Fruit fly (Drosophila melanogaster) whole organism, embryonic: ENCODE measurements around the gene Ada1-2.

ENCODE experiments used
- Antp ChIP-seq: fragments of 200-800 bp; sonication (Bioruptor generic); optimal IDR thresholded peaks from 3 replicates; lab custom pipeline; 2016; ENCODE audit warnings: missing biosample characterization, missing genetic modification characterization
- Bteb2 ChIP-seq: fragments of 200-800 bp; sonication (Bioruptor generic); optimal IDR thresholded peaks from 2 replicates; lab custom pipeline; 2016; ENCODE audit warnings: missing biosample characterization, missing genetic modification characterization
- C15 ChIP-seq: fragments of 200-800 bp; sonication (Bioruptor generic); IDR thresholded peaks from 3 replicates; pipeline ENCODE4 v1.3.6; 2022; ENCODE audit warnings: missing biosample characterization, missing genetic modification characterization
- CG10274 ChIP-seq: fragments of 200-800 bp; sonication (Bioruptor generic); optimal IDR thresholded peaks from 3 replicates; lab custom pipeline; 2017; ENCODE audit warnings: missing biosample characterization, mild to moderate bottlenecking, missing genetic modification characterization
- CG10431 ChIP-seq: fragments of 200-800 bp; sonication (Bioruptor generic); optimal IDR thresholded peaks from 3 replicates; lab custom pipeline; 2018; ENCODE audit warnings: missing biosample characterization, mild to moderate bottlenecking, missing genetic modification characterization
- CG13296 ChIP-seq: fragments of 200-800 bp; sonication (Bioruptor generic); optimal IDR thresholded peaks from 3 replicates; lab custom pipeline; 2018; ENCODE audit warnings: missing biosample characterization, mild to moderate bottlenecking, missing genetic modification characterization
- CG14965 ChIP-seq: fragments of 200-800 bp; sonication (Bioruptor generic); optimal IDR thresholded peaks from 2 replicates; lab custom pipeline; 2016; ENCODE audit warnings: missing biosample characterization, missing genetic modification characterization, borderline replicate concordance
- CG15011 ChIP-seq: fragments of 200-800 bp; sonication (Bioruptor generic); optimal IDR thresholded peaks from 3 replicates; lab custom pipeline; 2018; ENCODE audit warnings: missing biosample characterization, mild to moderate bottlenecking, missing genetic modification characterization
- CG15479 ChIP-seq: fragments of 200-800 bp; sonication (Bioruptor generic); optimal IDR thresholded peaks from 3 replicates; lab custom pipeline; 2019; ENCODE audit warnings: missing biosample characterization, mild to moderate bottlenecking, missing genetic modification characterization, moderate library complexity
- CG1602 ChIP-seq: fragments of 200-800 bp; sonication (Bioruptor generic); optimal IDR thresholded peaks from 3 replicates; lab custom pipeline; 2016; ENCODE audit warnings: missing biosample characterization, missing genetic modification characterization
- CG1603 ChIP-seq: fragments of 200-800 bp; sonication (Bioruptor generic); optimal IDR thresholded peaks from 2 replicates; lab custom pipeline; 2019; ENCODE audit warnings: missing biosample characterization, mild to moderate bottlenecking, missing genetic modification characterization, moderate library complexity
- CG16813 ChIP-seq: fragments of 200-800 bp; sonication (Bioruptor generic); IDR thresholded peaks from 3 replicates; pipeline ENCODE4 v1.3.6; 2022; ENCODE audit warnings: missing biosample characterization, missing genetic modification characterization; ENCODE audit not compliant: partially characterized antibody
- CG16815 ChIP-seq: fragments of 200-800 bp; sonication (Bioruptor generic); optimal IDR thresholded peaks from 3 replicates; lab custom pipeline; 2017; ENCODE audit warnings: missing biosample characterization, mild to moderate bottlenecking, missing genetic modification characterization
- CG18476 ChIP-seq: fragments of 200-800 bp; sonication (Bioruptor generic); optimal IDR thresholded peaks from 2 replicates; lab custom pipeline; 2016; ENCODE audit warnings: missing biosample characterization, mild to moderate bottlenecking, missing genetic modification characterization
- CG2875 ChIP-seq: fragments of 200-800 bp; sonication (Bioruptor generic); optimal IDR thresholded peaks from 2 replicates; lab custom pipeline; 2017; ENCODE audit warnings: missing biosample characterization, mild to moderate bottlenecking, missing genetic modification characterization, missing genetic modification reagents
- CG3281 ChIP-seq: fragments of 200-800 bp; sonication (Bioruptor generic); optimal IDR thresholded peaks from 3 replicates; lab custom pipeline; 2017; ENCODE audit warnings: missing biosample characterization, mild to moderate bottlenecking, missing genetic modification characterization
- CG3838 ChIP-seq: fragments of 200-800 bp; sonication (Bioruptor generic); optimal IDR thresholded peaks from 3 replicates; lab custom pipeline; 2016; ENCODE audit warnings: missing biosample characterization, missing genetic modification characterization
- CG3847 ChIP-seq: fragments of 200-800 bp; sonication (Bioruptor generic); IDR thresholded peaks from 2 replicates; pipeline ENCODE4 v1.3.6; 2022; ENCODE audit warnings: missing biosample characterization, missing genetic modification characterization
- CG4424 ChIP-seq: fragments of 200-800 bp; sonication (Bioruptor generic); optimal IDR thresholded peaks from 3 replicates; lab custom pipeline; 2016; ENCODE audit warnings: missing biosample characterization, missing genetic modification characterization
- CG4707 ChIP-seq: fragments of 200-800 bp; sonication (Bioruptor generic); optimal IDR thresholded peaks from 2 replicates; lab custom pipeline; 2018; ENCODE audit warnings: missing biosample characterization, mild to moderate bottlenecking, missing genetic modification characterization, moderate library complexity
- CG7372 ChIP-seq: fragments of 200-800 bp; sonication (Bioruptor generic); IDR thresholded peaks from 2 replicates; pipeline ENCODE4 v1.3.6; 2022; ENCODE audit warnings: missing biosample characterization, missing genetic modification characterization
- CG8089 ChIP-seq: fragments of 200-800 bp; sonication (Bioruptor generic); optimal IDR thresholded peaks from 3 replicates; lab custom pipeline; 2016; ENCODE audit warnings: missing biosample characterization, missing genetic modification characterization
- CG8281 ChIP-seq: fragments of 200-800 bp; sonication (Bioruptor generic); optimal IDR thresholded peaks from 2 replicates; lab custom pipeline; 2018; ENCODE audit warnings: missing biosample characterization, mild to moderate bottlenecking, missing genetic modification characterization, moderate library complexity
- CG8290 ChIP-seq, 3 experiments: fragments of 200-800 bp; sonication (Bioruptor generic); optimal IDR thresholded peaks; 2 replicates each; lab custom pipeline; 2016 to 2019; ENCODE audit warnings: missing biosample characterization in 3 of 3, missing genetic modification characterization in 3 of 3, mild to moderate bottlenecking in 2 of 3, moderate library complexity in 1 of 3
- CrebB ChIP-seq: fragments of 200-800 bp; sonication (Bioruptor generic); optimal IDR thresholded peaks from 3 replicates; lab custom pipeline; 2018; ENCODE audit warnings: missing biosample characterization, mild to moderate bottlenecking, missing genetic modification characterization
- Drgx ChIP-seq: fragments of 200-800 bp; sonication (Bioruptor generic); IDR thresholded peaks from 2 replicates; pipeline ENCODE4 v1.3.6; 2022; ENCODE audit warnings: missing biosample characterization, missing genetic modification characterization
- Hmx ChIP-seq: fragments of 200-800 bp; sonication (Bioruptor generic); optimal IDR thresholded peaks from 2 replicates; lab custom pipeline; 2016; ENCODE audit warnings: missing biosample characterization, missing genetic modification characterization
- MESR4 ChIP-seq: fragments of 200-800 bp; sonication (Bioruptor generic); optimal IDR thresholded peaks from 2 replicates; lab custom pipeline; 2018; ENCODE audit warnings: missing biosample characterization, mild to moderate bottlenecking, missing genetic modification characterization, moderate library complexity
- Max ChIP-seq: fragments of 200-800 bp; sonication (Bioruptor generic); optimal IDR thresholded peaks from 2 replicates; lab custom pipeline; 2016; ENCODE audit warnings: missing biosample characterization, mild to moderate bottlenecking, missing genetic modification characterization
- Meics ChIP-seq: fragments of 200-800 bp; sonication (Bioruptor generic); optimal IDR thresholded peaks from 2 replicates; lab custom pipeline; 2017; ENCODE audit warnings: missing biosample characterization, mild to moderate bottlenecking, missing genetic modification characterization
- Oaz ChIP-seq: fragments of 200-800 bp; sonication (Bioruptor generic); IDR thresholded peaks from 2 replicates; pipeline ENCODE4 v1.3.6; 2022; ENCODE audit warnings: missing biosample characterization, missing genetic modification characterization
- Poxn ChIP-seq: fragments of 200-800 bp; sonication (Bioruptor generic); IDR thresholded peaks from 2 replicates; pipeline ENCODE4 v1.3.6; 2022; ENCODE audit warnings: missing biosample characterization, missing genetic modification characterization
- Trl ChIP-seq, 3 experiments: fragments of >200 bp in 2 of 3; fragments of 200-800 bp in 1 of 3; sonication (Bioruptor generic) in 1 of 3; optimal IDR thresholded peaks; 2 replicates in 1 of 3; 3 replicates in 2 of 3; lab custom pipeline; 2016 to 2017; ENCODE audit warnings: missing biosample characterization in 1 of 3, missing genetic modification characterization in 1 of 3
- YL-1 ChIP-seq: fragments of 200-800 bp; sonication (Bioruptor generic); optimal IDR thresholded peaks from 3 replicates; lab custom pipeline; 2017; ENCODE audit warnings: missing biosample characterization, mild to moderate bottlenecking, missing genetic modification characterization
- al ChIP-seq: fragments of 200-800 bp; sonication (Bioruptor generic); IDR thresholded peaks from 2 replicates; pipeline ENCODE4 v1.3.6; 2022; ENCODE audit warnings: missing biosample characterization, missing genetic modification characterization
- ash1 ChIP-seq: fragments of 200-800 bp; sonication (Bioruptor generic); optimal IDR thresholded peaks from 2 replicates; lab custom pipeline; 2018; ENCODE audit warnings: missing biosample characterization, mild to moderate bottlenecking, missing genetic modification characterization
- bowl ChIP-seq: fragments of 200-800 bp; sonication (Bioruptor generic); IDR thresholded peaks from 2 replicates; pipeline ENCODE4 v1.3.6; 2022; ENCODE audit warnings: missing biosample characterization, missing genetic modification characterization
- cato ChIP-seq: fragments of 200-800 bp; sonication (Bioruptor generic); optimal IDR thresholded peaks from 2 replicates; lab custom pipeline; 2016; ENCODE audit warnings: missing biosample characterization, missing genetic modification characterization, borderline replicate concordance
- cg ChIP-seq: fragments of 200-800 bp; sonication (Bioruptor generic); optimal IDR thresholded peaks from 3 replicates; lab custom pipeline; 2019; ENCODE audit warnings: missing biosample characterization, mild to moderate bottlenecking, missing genetic modification characterization, moderate library complexity
- ems ChIP-seq: fragments of 200-800 bp; sonication (Bioruptor generic); optimal IDR thresholded peaks from 3 replicates; lab custom pipeline; 2016; ENCODE audit warnings: missing biosample characterization, missing genetic modification characterization
- fd3F ChIP-seq: fragments of 200-800 bp; sonication (Bioruptor generic); optimal IDR thresholded peaks from 2 replicates; lab custom pipeline; 2018; ENCODE audit warnings: missing biosample characterization, mild to moderate bottlenecking, missing genetic modification characterization, moderate library complexity
- gce ChIP-seq: fragments of 200-800 bp; sonication (Bioruptor generic); IDR thresholded peaks from 3 replicates; pipeline ENCODE4 v1.3.6; 2022; ENCODE audit warnings: missing biosample characterization, missing genetic modification characterization
- hth ChIP-seq: fragments of >200 bp; optimal IDR thresholded peaks from 2 replicates; lab custom pipeline; 2017; ENCODE audit warnings: inconsistent platforms
- ken ChIP-seq: fragments of 200-800 bp; sonication (Bioruptor generic); IDR thresholded peaks from 3 replicates; pipeline ENCODE4 v1.3.6; 2022; ENCODE audit warnings: missing biosample characterization, missing genetic modification characterization
- mirr ChIP-seq: fragments of 200-800 bp; sonication (Bioruptor generic); optimal IDR thresholded peaks from 3 replicates; lab custom pipeline; 2018; ENCODE audit warnings: missing biosample characterization, mild to moderate bottlenecking, missing genetic modification characterization
- org-1 ChIP-seq: fragments of 200-800 bp; sonication (Bioruptor generic); optimal IDR thresholded peaks from 2 replicates; lab custom pipeline; 2017; ENCODE audit warnings: missing biosample characterization, missing genetic modification characterization
- pum ChIP-seq: fragments of 200-800 bp; sonication (Bioruptor generic); optimal IDR thresholded peaks from 2 replicates; lab custom pipeline; 2016; ENCODE audit warnings: missing biosample characterization, missing genetic modification characterization
- ranshi ChIP-seq: fragments of 200-800 bp; sonication (Bioruptor generic); IDR thresholded peaks from 2 replicates; pipeline ENCODE4 v1.3.6; 2022; ENCODE audit warnings: missing biosample characterization, missing genetic modification characterization
- rib ChIP-seq: fragments of 200-800 bp; sonication (Bioruptor generic); IDR thresholded peaks from 2 replicates; pipeline ENCODE4 v1.3.6; 2022; ENCODE audit warnings: missing biosample characterization, missing genetic modification characterization
- scrt ChIP-seq: fragments of 200-800 bp; sonication (Bioruptor generic); optimal IDR thresholded peaks from 2 replicates; lab custom pipeline; 2018; ENCODE audit warnings: missing biosample characterization, mild to moderate bottlenecking, missing genetic modification characterization, moderate library complexity
- toy ChIP-seq: fragments of 200-800 bp; sonication (Bioruptor generic); IDR thresholded peaks from 2 replicates; pipeline ENCODE4 v1.3.6; 2022; ENCODE audit warnings: missing biosample characterization, missing genetic modification characterization

Ada1-2 gene

DNA sequence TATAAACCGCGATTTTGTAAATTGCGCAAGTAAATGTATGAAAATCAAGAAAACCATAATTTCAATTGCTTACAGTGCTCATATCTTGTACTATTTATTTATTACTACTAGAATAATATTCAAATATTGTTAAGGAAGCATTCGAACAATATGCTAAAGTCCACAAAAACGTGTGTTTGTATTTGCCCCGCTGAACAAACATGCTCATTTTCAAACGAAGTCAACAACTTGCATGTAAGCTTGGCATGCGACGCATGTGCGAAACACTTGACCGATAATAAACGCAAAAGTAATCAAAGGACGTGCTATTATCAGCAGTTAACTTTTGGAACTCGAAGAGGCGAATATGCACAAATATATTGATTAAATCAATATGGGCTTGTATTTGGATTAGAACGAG is 28.5 kb downstream of the Ada1-2 start (continued):
- TF ChIP-seq Meics, result peak; percentile 60
- peak; percentile 71 for TF ChIP-seq fd3F (GFP tag; lab: Kevin White, UChicago)
- TF ChIP-seq CG16815 (GFP tag; lab: Kevin White, UChicago), result no peak
- no peak for TF ChIP-seq hth (lab: Kevin White, UChicago)
- TF ChIP-seq MESR4, result no peak
- no peak for TF ChIP-seq ems (GFP tag; lab: Kevin White, UChicago)
- peak; percentile 56 for TF ChIP-seq CG18476 (GFP tag; lab: Kevin White, UChicago)
- peak; percentile 61 for TF ChIP-seq ash1 (GFP tag; lab: Kevin White, UChicago)
- TF ChIP-seq Max, result peak; percentile 48
- peak; percentile 34 for TF ChIP-seq cato (GFP tag; lab: Kevin White, UChicago)
- no peak for TF ChIP-seq al (GFP tag; lab: Robert Waterston, UW)
- peak; percentile 61; the same call in 1 of the 2 replicates for TF ChIP-seq ranshi (GFP tag; lab: Robert Waterston, UW)
- peak; percentile 27 for TF ChIP-seq mirr (GFP tag; lab: Kevin White, UChicago)
- peak; percentile 33 for TF ChIP-seq CG8281 (tag; lab: Kevin White, UChicago)
- TF ChIP-seq CG3847 (GFP tag; lab: Robert Waterston, UW), result no peak
- peak; percentile 78 for TF ChIP-seq CG3838 (GFP tag; lab: Kevin White, UChicago)
- TF ChIP-seq CG7372 (GFP tag; lab: Robert Waterston, UW), result no peak
- peak; percentile 22 for TF ChIP-seq CG1602 (GFP tag; lab: Kevin White, UChicago)
- TF ChIP-seq CG16813 (GFP tag; lab: Robert Waterston, UW), result no peak
- TF ChIP-seq Oaz (GFP tag; lab: Robert Waterston, UW), result no peak
- no peak for TF ChIP-seq bowl (GFP tag; lab: Robert Waterston, UW)
- no peak for TF ChIP-seq gce (GFP tag; lab: Robert Waterston, UW)
- TF ChIP-seq CG13296, result peak; percentile 65
- no peak for TF ChIP-seq rib
- peak; percentile 80 for TF ChIP-seq CG3281 (GFP tag; lab: Kevin White, UChicago)
- no peak for TF ChIP-seq pum (GFP tag; lab: Kevin White, UChicago)
- peak; percentile 88 for TF ChIP-seq CG2875 (GFP tag; lab: Kevin White, UChicago)
- no peak for TF ChIP-seq Poxn (GFP tag; lab: Robert Waterston, UW)
- TF ChIP-seq CG1603 (tag; lab: Kevin White, UChicago), result peak; percentile 69
- no peak for TF ChIP-seq toy (GFP tag; lab: Robert Waterston, UW)
- no peak for TF ChIP-seq Antp (GFP tag; lab: Kevin White, UChicago)
- peak; percentile 40 for TF ChIP-seq scrt (GFP tag; lab: Kevin White, UChicago)
- peak; percentile 44 for TF ChIP-seq CG8089
- peak; percentile 11 for TF ChIP-seq YL-1 (GFP tag; lab: Kevin White, UChicago)
- no peak; the same call in 2 of the 3 replicates for TF ChIP-seq C15 (GFP tag; lab: Robert Waterston, UW)
- peak; percentile 60 for TF ChIP-seq CG15011 (GFP tag; lab: Kevin White, UChicago)
- peak; percentile 8 for TF ChIP-seq CG10274 (GFP tag; lab: Kevin White, UChicago)
- peak; percentile 33 for TF ChIP-seq Bteb2 (GFP tag; lab: Kevin White, UChicago)
- TF ChIP-seq ken (GFP tag; lab: Robert Waterston, UW), result no peak
- TF ChIP-seq CG4707 (GFP tag; lab: Kevin White, UChicago), result peak; percentile 77
- no peak for TF ChIP-seq CG4424 (GFP tag; lab: Kevin White, UChicago)
- TF ChIP-seq CG10431 (GFP tag; lab: Kevin White, UChicago), result peak; percentile 70
- TF ChIP-seq Hmx (GFP tag; lab: Kevin White, UChicago), result no peak
- no peak for TF ChIP-seq cg (GFP tag; lab: Kevin White, UChicago)
- TF ChIP-seq CG8290 (GFP tag; optimal IDR thresholded peaks at IDR 0.05; lab: Kevin White, UChicago), result no peak
- peak; percentile 47 to 91 for TF ChIP-seq CG8290 (tag; optimal IDR thresholded peaks at IDR 0.05; lab: Kevin White, UChicago)
- TF ChIP-seq CG15479, result no peak
- TF ChIP-seq org-1 (GFP tag; lab: Kevin White, UChicago), result peak; percentile 62
- TF ChIP-seq Trl (optimal IDR thresholded peaks at IDR 0.05; lab: Kevin White, UChicago), result no peak
- TF ChIP-seq Trl (GFP tag; optimal IDR thresholded peaks at IDR 0.05; lab: Kevin White, UChicago), result peak; percentile 61
- no peak for TF ChIP-seq Drgx (GFP tag; lab: Robert Waterston, UW)
- TF ChIP-seq CG14965 (GFP tag; lab: Kevin White, UChicago), result peak; percentile 7
- peak; percentile 82 for TF ChIP-seq CrebB (tag; lab: Kevin White, UChicago)
